Fruit fly (Drosophila melanogaster): Measurements from ENCODE around the gene Ggt-1.

- TF ChIP-seq CG12104 (GFP tag; optimal IDR thresholded peaks at IDR 0.05) (no peak), NK7.1 (GFP tag; optimal IDR thresholded peaks at IDR 0.05) (no peak), CG9437 (GFP tag; optimal IDR thresholded peaks at IDR 0.05) (no peak), vvl (GFP tag; IDR thresholded peaks at IDR 0.05) (no peak), Abd-B (GFP tag; optimal IDR thresholded peaks at IDR 0.05) (no peak), slp2 (GFP tag; optimal IDR thresholded peaks at IDR 0.05) (no peak)
These were observed 52.0 kb downstream of the Ggt-1 start, which contains the start of gene CG43843 for dm6 chrX:18460318-18460717.

Measured in whole organism, embryonic.